Fruit fly (Drosophila melanogaster) whole organism, adult: ENCODE data around the gene CG6656.

ENCODE experiments used
- CG12768 ChIP-seq: fragments of 200-800 bp; sonication (Bioruptor generic); optimal IDR thresholded peaks from 2 replicates; lab custom pipeline; 2017; ENCODE audit warnings: missing biosample characterization, missing genetic modification characterization, mild to moderate bottlenecking, moderate library complexity, missing genetic modification reagents
- CG33017 ChIP-seq: fragments of 200-800 bp; sonication (Bioruptor generic); optimal IDR thresholded peaks from 2 replicates; lab custom pipeline; 2018; ENCODE audit warnings: missing biosample characterization, mild to moderate bottlenecking, missing genetic modification characterization, moderate library complexity
- CG5204 ChIP-seq: fragments of 200-800 bp; sonication (Bioruptor generic); optimal IDR thresholded peaks from 2 replicates; lab custom pipeline; 2016; ENCODE audit warnings: missing biosample characterization, missing genetic modification characterization
- CG7045 ChIP-seq: fragments of 200-800 bp; sonication (Bioruptor generic); optimal IDR thresholded peaks from 2 replicates; lab custom pipeline; 2017; ENCODE audit warnings: missing biosample characterization, mild to moderate bottlenecking, missing genetic modification characterization
- Clk ChIP-seq: fragments of 200-800 bp; sonication (Bioruptor generic); optimal IDR thresholded peaks from 2 replicates; lab custom pipeline; 2017; ENCODE audit warnings: missing biosample characterization, missing genetic modification characterization
- bab1 ChIP-seq: fragments of 200-800 bp; sonication (Bioruptor generic); optimal IDR thresholded peaks from 3 replicates; lab custom pipeline; 2019; ENCODE audit warnings: missing biosample characterization, mild to moderate bottlenecking, missing genetic modification characterization, moderate library complexity
- cic ChIP-seq: fragments of 200-800 bp; sonication (Bioruptor generic); optimal IDR thresholded peaks from 2 replicates; lab custom pipeline; 2017; ENCODE audit warnings: missing biosample characterization, mild to moderate bottlenecking, missing genetic modification characterization, moderate library complexity
- cnc ChIP-seq, 2 experiments: fragments of >200 bp; optimal IDR thresholded peaks; 2 replicates each; lab custom pipeline; 2017
- ovo ChIP-seq: fragments of 200-800 bp; sonication (Bioruptor generic); optimal IDR thresholded peaks from 2 replicates; lab custom pipeline; 2016; ENCODE audit warnings: missing biosample characterization, missing genetic modification characterization
- toe ChIP-seq: fragments of 200-800 bp; sonication (Bioruptor generic); optimal IDR thresholded peaks from 2 replicates; lab custom pipeline; 2016; ENCODE audit warnings: missing biosample characterization, missing genetic modification characterization

dm6 chr3R:21921363-21922208 lies 46.5 kb downstream of the CG6656 start:
- TF ChIP-seq CG5204 (GFP tag; lab: Kevin White, UChicago) (no peak), CG12768 (GFP tag; lab: Kevin White, UChicago) (no peak), CG33017 (tag; lab: Kevin White, UChicago) (no peak), CG7045 (GFP tag; lab: Kevin White, UChicago) (no peak), ovo (GFP tag; lab: Kevin White, UChicago) (no peak), Clk (GFP tag; lab: Kevin White, UChicago) (no peak), bab1 (GFP tag; lab: Kevin White, UChicago) (no peak), toe (GFP tag; lab: Kevin White, UChicago) (no peak), cic (no peak), cnc (optimal IDR thresholded peaks at IDR 0.05; lab: Kevin White, UChicago) (no peak)
